Worm (Caenorhabditis elegans): ENCODE measurements around the gene C06H5.13.

C06H5.13 gene

ce11 chrV:17857901-17858300 lies 39.6 kb downstream of the C06H5.13 start:
- TF ChIP-seq aptf-2 (GFP tag; conservative IDR thresholded peaks at IDR 0.05): no peak
- peak; percentile 70 for TF ChIP-seq madf-10 (tag; optimal IDR thresholded peaks at IDR 0.05)
- TF ChIP-seq nfyb-1 (GFP tag; IDR thresholded peaks at IDR 0.05): peak; percentile 93
- no peak for TF ChIP-seq lag-1 (GFP tag; IDR thresholded peaks at IDR 0.05)
- TF ChIP-seq lsl-1 (GFP tag; optimal IDR thresholded peaks at IDR 0.05): no peak
- TF ChIP-seq sea-2 (GFP tag; IDR thresholded peaks at IDR 0.05): no peak
- no peak for TF ChIP-seq F55B11.4 (tag; optimal IDR thresholded peaks at IDR 0.05; ENCODE audit: borderline replicate concordance, insufficient read depth)
- TF ChIP-seq T07F8.4 (tag; optimal IDR thresholded peaks at IDR 0.05): no peak
- no peak for TF ChIP-seq hrde-1 (tag; optimal IDR thresholded peaks at IDR 0.05; ENCODE audit: borderline replicate concordance)
- TF ChIP-seq ekl-4 (GFP tag; IDR thresholded peaks at IDR 0.05): peak; percentile 81
- TF ChIP-seq dox-1 (GFP tag; IDR thresholded peaks at IDR 0.05): peak; percentile 79
- no peak for TF ChIP-seq akir-1 (GFP tag; optimal IDR thresholded peaks at IDR 0.05)
- TF ChIP-seq hmg-1.2 (GFP tag; IDR thresholded peaks at IDR 0.05): peak; percentile 96
- TF ChIP-seq dpff-1 (tag; optimal IDR thresholded peaks at IDR 0.05): no peak
- peak; percentile 33 for TF ChIP-seq egrh-3 (GFP tag; IDR thresholded peaks at IDR 0.05)
- TF ChIP-seq ZK185.1 (tag; optimal IDR thresholded peaks at IDR 0.05; ENCODE audit: poor library complexity, severe bottlenecking): no peak
- no peak for TF ChIP-seq ceh-79 (tag; optimal IDR thresholded peaks at IDR 0.05)
- no peak for TF ChIP-seq F49E8.2 (tag; optimal IDR thresholded peaks at IDR 0.05; ENCODE audit: insufficient read depth)
- TF ChIP-seq attf-6 (GFP tag; IDR thresholded peaks at IDR 0.05): no peak
- no peak for TF ChIP-seq rec-8 (tag; optimal IDR thresholded peaks at IDR 0.05)
- TF ChIP-seq ztf-18 (tag; optimal IDR thresholded peaks at IDR 0.05): peak; percentile 55
- no peak for TF ChIP-seq xnd-1 (tag; optimal IDR thresholded peaks at IDR 0.05)
- TF ChIP-seq ztf-3 (GFP tag; optimal IDR thresholded peaks at IDR 0.05): no peak
- no peak for TF ChIP-seq nhr-90 (tag; optimal IDR thresholded peaks at IDR 0.05)
- peak; percentile 84 for TF ChIP-seq hsf-1 (GFP tag; IDR thresholded peaks at IDR 0.05)
- no peak for TF ChIP-seq sdz-38 (tag; optimal IDR thresholded peaks at IDR 0.05)
- no peak for TF ChIP-seq B0019.2 (GFP tag; conservative IDR thresholded peaks at IDR 0.05)
- TF ChIP-seq F22D6.2 (tag; optimal IDR thresholded peaks at IDR 0.05): no peak
- TF ChIP-seq mel-28 (tag; optimal IDR thresholded peaks at IDR 0.05; ENCODE audit: borderline replicate concordance): peak; percentile 53
- peak; percentile 66; the same call in 1 of the 2 replicates for TF ChIP-seq Y56A3A.18 (GFP tag; IDR thresholded peaks at IDR 0.05)
- TF ChIP-seq ceh-27 (GFP tag; optimal IDR thresholded peaks at IDR 0.05): peak; percentile 76
- no peak for TF ChIP-seq die-1 (tag; optimal IDR thresholded peaks at IDR 0.05)
- no peak for TF ChIP-seq F23B12.7 (tag; optimal IDR thresholded peaks at IDR 0.05; ENCODE audit: insufficient read depth)
- no peak for TF ChIP-seq unc-62 (GFP tag; optimal IDR thresholded peaks at IDR 0.05)
- 0 out of 2 replicates have a peak, but pooled peaks have one; percentile 49 for TF ChIP-seq egl-44 (GFP tag; IDR thresholded peaks at IDR 0.05)
- 0 out of 2 replicates have a peak, but pooled peaks have one; percentile 15 for TF ChIP-seq ceh-100 (GFP tag; IDR thresholded peaks at IDR 0.05)
- TF ChIP-seq nhr-80 (tag; optimal IDR thresholded peaks at IDR 0.05): peak; percentile 77
- no peak for TF ChIP-seq F39B2.1 (GFP tag; IDR thresholded peaks at IDR 0.05)
- no peak for TF ChIP-seq nfya-2 (GFP tag; IDR thresholded peaks at IDR 0.05)
- peak; percentile 17; the same call in 1 of the 2 replicates for TF ChIP-seq hmg-20 (GFP tag; IDR thresholded peaks at IDR 0.05)
- TF ChIP-seq F57A8.1 (GFP tag; optimal IDR thresholded peaks at IDR 0.05): no peak
- TF ChIP-seq F10E7.11 (tag; optimal IDR thresholded peaks at IDR 0.05): no peak
- TF ChIP-seq mes-4 (tag; optimal IDR thresholded peaks at IDR 0.05): no peak
- TF ChIP-seq pha-4 (tag; optimal IDR thresholded peaks at IDR 0.05): no peak
- peak; percentile 78 for TF ChIP-seq pbrm-1 (GFP tag; IDR thresholded peaks at IDR 0.05)
- no peak for TF ChIP-seq nfya-1 (tag; optimal IDR thresholded peaks at IDR 0.05; ENCODE audit: borderline replicate concordance, insufficient read depth)
- TF ChIP-seq hlh-26 (GFP tag; conservative IDR thresholded peaks at IDR 0.05): no peak
- TF ChIP-seq ztf-6 (GFP tag; IDR thresholded peaks at IDR 0.05): no peak

Measured in whole organism, young adult.